Worm (Caenorhabditis elegans) whole organism, L3 larva: ENCODE data around the gene Y110A2AL.3.

Source experiments
- R02D3.7 ChIP-seq: fragments of 150-350 bp; optimal IDR thresholded peaks from 2 replicates; lab custom pipeline; 2014; ENCODE audit warnings: missing biosample characterization, missing genetic modification characterization
- ZK546.5 ChIP-seq: sonication (generic microtip); optimal IDR thresholded peaks from 2 replicates; lab custom pipeline; 2017; ENCODE audit warnings: missing biosample characterization, missing genetic modification characterization
- aly-2 ChIP-seq: fragments of 150-350 bp; optimal IDR thresholded peaks from 2 replicates; lab custom pipeline; 2014; ENCODE audit warnings: missing biosample characterization, missing genetic modification characterization
- ama-1 ChIP-seq: fragments of 150-350 bp; optimal IDR thresholded peaks from 2 replicates; lab custom pipeline; 2018
- ceh-82 ChIP-seq: fragments of 150-350 bp; optimal IDR thresholded peaks from 2 replicates; lab custom pipeline; 2014; ENCODE audit warnings: missing biosample characterization, missing genetic modification characterization
- ceh-9 ChIP-seq: sonication (generic microtip); optimal IDR thresholded peaks from 2 replicates; lab custom pipeline; 2018; ENCODE audit warnings: missing biosample characterization, missing genetic modification characterization
- daf-12 ChIP-seq: fragments of 150-350 bp; optimal IDR thresholded peaks from 2 replicates; lab custom pipeline; 2014; ENCODE audit warnings: missing biosample characterization, missing genetic modification reagents, missing genetic modification characterization
- elt-1 ChIP-seq: fragments of 150-350 bp; optimal IDR thresholded peaks from 2 replicates; lab custom pipeline; 2014; ENCODE audit warnings: missing biosample characterization, missing genetic modification characterization
- elt-2 ChIP-seq: sonication (generic microtip); optimal IDR thresholded peaks from 2 replicates; lab custom pipeline; 2016; ENCODE audit warnings: missing genetic modification reagents, mild to moderate bottlenecking, missing genetic modification characterization, missing compliant biosample characterization
- elt-3 ChIP-seq, 3 experiments: fragments of 150-350 bp in 1 of 3; sonication (generic microtip) in 2 of 3; optimal IDR thresholded peaks; 2 replicates in 2 of 3; 4 replicates in 1 of 3; lab custom pipeline; 2014 to 2017; ENCODE audit warnings: missing biosample characterization in 3 of 3, missing genetic modification characterization in 3 of 3
- eor-1 ChIP-seq, 2 experiments: fragments of 150-350 bp; optimal IDR thresholded peaks; 2 replicates each; lab custom pipeline; 2014 to 2018; ENCODE audit warnings: missing biosample characterization in 2 of 2, missing genetic modification characterization in 2 of 2
- fkh-10 ChIP-seq: sonication (generic microtip); optimal IDR thresholded peaks from 2 replicates; lab custom pipeline; 2017; ENCODE audit warnings: missing biosample characterization, missing genetic modification reagents, missing genetic modification characterization
- fkh-2 ChIP-seq: fragments of 150-350 bp; optimal IDR thresholded peaks from 2 replicates; lab custom pipeline; 2014; ENCODE audit warnings: missing biosample characterization, missing genetic modification reagents, missing genetic modification characterization
- fos-1 ChIP-seq: fragments of 150-350 bp; optimal IDR thresholded peaks from 2 replicates; lab custom pipeline; 2014; ENCODE audit warnings: missing biosample characterization, missing genetic modification characterization
- hmg-11 ChIP-seq: sonication (generic microtip); optimal IDR thresholded peaks from 2 replicates; lab custom pipeline; 2016; ENCODE audit warnings: missing genetic modification characterization, missing compliant biosample characterization
- jun-1 ChIP-seq: fragments of 150-350 bp; optimal IDR thresholded peaks from 2 replicates; lab custom pipeline; 2014; ENCODE audit warnings: missing biosample characterization, missing genetic modification reagents, missing genetic modification characterization
- lin-15B ChIP-seq: fragments of 150-350 bp; optimal IDR thresholded peaks from 2 replicates; lab custom pipeline; 2014; ENCODE audit warnings: missing biosample characterization, missing genetic modification characterization
- lin-39 ChIP-seq: fragments of 150-350 bp; optimal IDR thresholded peaks from 2 replicates; lab custom pipeline; 2018; ENCODE audit warnings: missing biosample characterization, missing genetic modification reagents, missing genetic modification characterization
- lsy-12 ChIP-seq: sonication (generic microtip); optimal IDR thresholded peaks from 2 replicates; lab custom pipeline; 2016; ENCODE audit warnings: mild to moderate bottlenecking, missing genetic modification characterization, missing compliant biosample characterization
- mml-1 ChIP-seq: fragments of 150-350 bp; sonication (generic microtip); optimal IDR thresholded peaks from 3 replicates; lab custom pipeline; 2014; ENCODE audit warnings: missing biosample characterization, missing genetic modification characterization
- nfya-1 ChIP-seq: sonication (generic microtip); optimal IDR thresholded peaks from 2 replicates; lab custom pipeline; 2017; ENCODE audit warnings: missing genetic modification characterization, mild to moderate bottlenecking, missing compliant biosample characterization, antibody characterized with exemption, moderate library complexity; ENCODE audit not compliant: insufficient read depth
- nhr-23 ChIP-seq: fragments of 150-350 bp; optimal IDR thresholded peaks from 2 replicates; lab custom pipeline; 2014; ENCODE audit warnings: missing biosample characterization, missing genetic modification reagents, missing genetic modification characterization
- nhr-237 ChIP-seq: fragments of 150-350 bp; optimal IDR thresholded peaks from 2 replicates; lab custom pipeline; 2014; ENCODE audit warnings: missing biosample characterization, missing genetic modification characterization
- nhr-25 ChIP-seq: sonication (generic microtip); optimal IDR thresholded peaks from 2 replicates; lab custom pipeline; 2017; ENCODE audit warnings: missing biosample characterization, missing genetic modification characterization
- nhr-28 ChIP-seq: fragments of 150-350 bp; optimal IDR thresholded peaks from 2 replicates; lab custom pipeline; 2014; ENCODE audit warnings: missing biosample characterization, missing genetic modification characterization
- nhr-43 ChIP-seq: sonication (generic microtip); optimal IDR thresholded peaks from 2 replicates; lab custom pipeline; 2016; ENCODE audit warnings: mild to moderate bottlenecking, missing genetic modification characterization, missing compliant biosample characterization; ENCODE audit not compliant: poor library complexity, severe bottlenecking
- nhr-67 ChIP-seq: fragments of 150-350 bp; optimal IDR thresholded peaks from 2 replicates; lab custom pipeline; 2014; ENCODE audit warnings: missing biosample characterization, missing genetic modification characterization
- nhr-76 ChIP-seq: fragments of 150-350 bp; sonication (generic microtip); optimal IDR thresholded peaks from 5 replicates; lab custom pipeline; 2014; ENCODE audit warnings: missing biosample characterization, missing genetic modification characterization
- nhr-77 ChIP-seq: fragments of 150-350 bp; optimal IDR thresholded peaks from 2 replicates; lab custom pipeline; 2014; ENCODE audit warnings: missing biosample characterization, missing genetic modification characterization
- pqm-1 ChIP-seq: fragments of 150-350 bp; optimal IDR thresholded peaks from 2 replicates; lab custom pipeline; 2017; ENCODE audit warnings: missing biosample characterization, missing genetic modification characterization, inconsistent platforms
- sea-2 ChIP-seq: fragments of 150-350 bp; sonication (generic microtip); optimal IDR thresholded peaks from 4 replicates; lab custom pipeline; 2014; ENCODE audit warnings: missing biosample characterization, missing genetic modification reagents, missing genetic modification characterization
- skn-1 ChIP-seq: fragments of 150-350 bp; optimal IDR thresholded peaks from 2 replicates; lab custom pipeline; 2014; ENCODE audit warnings: missing biosample characterization, missing genetic modification characterization
- snpc-4 ChIP-seq: fragments of 150-350 bp; optimal IDR thresholded peaks from 2 replicates; lab custom pipeline; 2014; ENCODE audit warnings: missing biosample characterization, missing genetic modification characterization
- tbx-2 ChIP-seq: sonication (generic microtip); optimal IDR thresholded peaks from 2 replicates; lab custom pipeline; 2016; ENCODE audit warnings: mild to moderate bottlenecking, missing genetic modification characterization, missing compliant biosample characterization
- unc-39 ChIP-seq: sonication (generic microtip); optimal IDR thresholded peaks from 4 replicates; lab custom pipeline; 2017; ENCODE audit warnings: missing biosample characterization, missing genetic modification characterization
- unc-62 ChIP-seq: fragments of 150-350 bp; sonication (generic microtip); optimal IDR thresholded peaks from 4 replicates; lab custom pipeline; 2014; ENCODE audit warnings: missing biosample characterization, missing genetic modification reagents, missing genetic modification characterization
- zag-1 ChIP-seq: fragments of 150-350 bp; optimal IDR thresholded peaks from 2 replicates; lab custom pipeline; 2014; ENCODE audit warnings: missing biosample characterization, missing genetic modification characterization
- ztf-11 ChIP-seq: fragments of 150-350 bp; optimal IDR thresholded peaks from 2 replicates; lab custom pipeline; 2014; ENCODE audit warnings: missing biosample characterization, missing genetic modification characterization

Y110A2AL.3 gene

ce11 chrII:2871816-2872215 lies 4.9 kb downstream of the Y110A2AL.3 start, which contains the start of gene Y110A2AL.10:
Gene Y110A2AL.10, minus strand, starts transcription at chrII:2871916.
- TF ChIP-seq ama-1 (lab: Kevin White, UChicago), result no peak
- no peak for TF ChIP-seq nhr-77 (tag; lab: Kevin White, UChicago)
- TF ChIP-seq unc-39 (tag; lab: Kevin White, UChicago), result no peak
- no peak for TF ChIP-seq jun-1 (tag; lab: Kevin White, UChicago)
- no peak for TF ChIP-seq sea-2 (GFP tag; lab: Kevin White, UChicago)
- no peak for TF ChIP-seq elt-1
- TF ChIP-seq nhr-25 (tag; lab: Kevin White, UChicago), result no peak
- TF ChIP-seq, all 47 proteins: peak for 0

- TF ChIP-seq hmg-11 (tag; lab: Kevin White, UChicago), result no peak
- no peak for TF ChIP-seq fkh-10 (GFP tag; lab: Kevin White, UChicago)
- TF ChIP-seq nhr-237 (tag; lab: Kevin White, UChicago), result no peak
- no peak for TF ChIP-seq aly-2
- no peak for TF ChIP-seq mml-1
- TF ChIP-seq zag-1, result no peak
- no peak for TF ChIP-seq lin-39
- no peak for TF ChIP-seq ztf-11 (tag; lab: Kevin White, UChicago)
- TF ChIP-seq lin-15B (tag; lab: Kevin White, UChicago), result no peak
- TF ChIP-seq daf-12 (tag; lab: Kevin White, UChicago), result no peak
- TF ChIP-seq snpc-4 (tag; lab: Kevin White, UChicago), result no peak
- TF ChIP-seq ceh-82, result no peak
- TF ChIP-seq nhr-67, result no peak
- no peak for TF ChIP-seq nhr-25 (tag; lab: Kevin White, UChicago)
- no peak for TF ChIP-seq eor-1 (tag; optimal IDR thresholded peaks at IDR 0.05; lab: Kevin White, UChicago)
- TF ChIP-seq ceh-9 (tag; lab: Kevin White, UChicago), result no peak
- TF ChIP-seq, all 47 proteins: peak for 0
These were observed 7.9 kb downstream of the Y110A2AL.3 start, which contains the start of gene Y110A2AL.1 for ce11 chrII:2874801-2875200. Gene Y110A2AL.1, plus strand, starts transcription at chrII:2875101.

- TF ChIP-seq R02D3.7 (tag; lab: Kevin White, UChicago) (no peak), fkh-2 (tag; lab: Kevin White, UChicago) (no peak), elt-2 (tag; lab: Kevin White, UChicago) (no peak), elt-3 (tag; optimal IDR thresholded peaks at IDR 0.05; lab: Kevin White, UChicago) (no peak), skn-1 (tag; lab: Kevin White, UChicago) (no peak), elt-1 (no peak), nhr-237 (tag; lab: Kevin White, UChicago) (no peak), tbx-2 (tag; lab: Kevin White, UChicago) (no peak), fos-1 (tag; lab: Kevin White, UChicago) (no peak), ama-1 (lab: Kevin White, UChicago) (no peak), nhr-76 (tag; lab: Kevin White, UChicago) (no peak), unc-62 (no peak), nhr-23 (tag; lab: Kevin White, UChicago) (no peak), nfya-1 (tag; lab: Kevin White, UChicago) (no peak), eor-1 (tag; optimal IDR thresholded peaks at IDR 0.05; lab: Kevin White, UChicago) (no peak), jun-1 (tag; lab: Kevin White, UChicago) (no peak), hmg-11 (tag; lab: Kevin White, UChicago) (no peak)
These were observed 12.0 kb downstream of the Y110A2AL.3 start for ce11 chrII:2878909-2879308.

ce11 chrII:2881088-2881487 lies 14.2 kb downstream of the Y110A2AL.3 start:
- TF ChIP-seq elt-3 (tag; optimal IDR thresholded peaks at IDR 0.05; lab: Kevin White, UChicago) (no peak), lin-15B (tag; lab: Kevin White, UChicago) (no peak), fkh-2 (tag; lab: Kevin White, UChicago) (no peak), daf-12 (tag; lab: Kevin White, UChicago) (no peak), skn-1 (tag; lab: Kevin White, UChicago) (no peak), unc-62 (no peak), ZK546.5 (tag; lab: Kevin White, UChicago) (no peak), pqm-1 (tag; lab: Kevin White, UChicago) (no peak), fkh-10 (GFP tag; lab: Kevin White, UChicago) (no peak), nhr-77 (tag; lab: Kevin White, UChicago) (no peak), nhr-28 (no peak), lsy-12 (tag; lab: Kevin White, UChicago) (no peak), nhr-43 (tag; lab: Kevin White, UChicago) (no peak)
